Worm (Caenorhabditis elegans): ENCODE measurements around the gene lgc-54.

The lgc-54 gene

ce11 chrV:6874735-6875134 lies 28.3 kb upstream of the lgc-54 start:
- no peak for TF ChIP-seq ceh-48 (tag; optimal IDR thresholded peaks at IDR 0.05)
- no peak for TF ChIP-seq ceh-6 (GFP tag; optimal IDR thresholded peaks at IDR 0.05)
- peak; percentile 88 for TF ChIP-seq unc-55 (GFP tag; optimal IDR thresholded peaks at IDR 0.05)
- TF ChIP-seq sox-2 (GFP tag; IDR thresholded peaks at IDR 0.05): no peak

- TF ChIP-seq ama-1 (optimal IDR thresholded peaks at IDR 0.05) (no peak), dmd-4 (tag; optimal IDR thresholded peaks at IDR 0.05; ENCODE audit: borderline replicate concordance) (no peak), pag-3 (tag; optimal IDR thresholded peaks at IDR 0.05; ENCODE audit: borderline replicate concordance) (no peak)
Observed at ce11 chrV:6870004-6870403, 23.6 kb upstream of the lgc-54 start, which contains the start of gene frpr-18. Gene frpr-18 (plus strand): TSS chrV:6870304.

- no peak for TF ChIP-seq pat-9 (tag; optimal IDR thresholded peaks at IDR 0.05)
- no peak for TF ChIP-seq ceh-6 (GFP tag; optimal IDR thresholded peaks at IDR 0.05)
- no peak for TF ChIP-seq che-1 (tag; optimal IDR thresholded peaks at IDR 0.05)
- TF ChIP-seq ceh-9 (tag; optimal IDR thresholded peaks at IDR 0.05): no peak
- TF ChIP-seq ama-1 (optimal IDR thresholded peaks at IDR 0.05): no peak
- TF ChIP-seq elt-4 (tag; optimal IDR thresholded peaks at IDR 0.05): no peak
- TF ChIP-seq unc-42 (tag; optimal IDR thresholded peaks at IDR 0.05): no peak
- no peak for TF ChIP-seq gmeb-2 (tag; optimal IDR thresholded peaks at IDR 0.05)
- no peak for TF ChIP-seq F13H6.1 (tag; optimal IDR thresholded peaks at IDR 0.05)
- TF ChIP-seq pha-4 (tag; optimal IDR thresholded peaks at IDR 0.05): no peak
- no peak for TF ChIP-seq ets-4 (tag; optimal IDR thresholded peaks at IDR 0.05)
- no peak for TF ChIP-seq T23F11.4 (GFP tag; optimal IDR thresholded peaks at IDR 0.05)
- no peak for TF ChIP-seq pax-1 (tag; optimal IDR thresholded peaks at IDR 0.05)
Observed at ce11 chrV:6854711-6855110, 8.3 kb upstream of the lgc-54 start, which contains the start of gene gpa-10. Gene gpa-10 (minus strand): TSS chrV:6854811.

ce11 chrV:6842437-6842836 lies 4.0 kb downstream of the lgc-54 start, which contains the start of gene T15B7.1:
Gene T15B7.1 (plus strand): TSS chrV:6842737.
- TF ChIP-seq ceh-6 (GFP tag; optimal IDR thresholded peaks at IDR 0.05): no peak
- TF ChIP-seq elt-4 (tag; optimal IDR thresholded peaks at IDR 0.05): no peak
- no peak for TF ChIP-seq ttx-3 (tag; optimal IDR thresholded peaks at IDR 0.05)
- TF ChIP-seq ceh-18 (tag; optimal IDR thresholded peaks at IDR 0.05): no peak
- TF ChIP-seq hlh-6 (tag; optimal IDR thresholded peaks at IDR 0.05): no peak
- TF ChIP-seq unc-42 (tag; optimal IDR thresholded peaks at IDR 0.05): no peak
- TF ChIP-seq ama-1 (optimal IDR thresholded peaks at IDR 0.05): no peak
- no peak for TF ChIP-seq pax-1 (tag; optimal IDR thresholded peaks at IDR 0.05)
- TF ChIP-seq K09A11.1 (tag; optimal IDR thresholded peaks at IDR 0.05; ENCODE audit: insufficient read depth): no peak
- TF ChIP-seq ahr-1 (tag; optimal IDR thresholded peaks at IDR 0.05): no peak
- TF ChIP-seq C38D4.7 (GFP tag; optimal IDR thresholded peaks at IDR 0.05): no peak
- TF ChIP-seq unc-55 (GFP tag; optimal IDR thresholded peaks at IDR 0.05): no peak
- no peak for TF ChIP-seq madf-2 (tag; optimal IDR thresholded peaks at IDR 0.05)
- no peak for TF ChIP-seq tbx-2 (tag; optimal IDR thresholded peaks at IDR 0.05)
- no peak for TF ChIP-seq fkh-6 (tag; optimal IDR thresholded peaks at IDR 0.05)
- no peak for TF ChIP-seq odd-2 (tag; optimal IDR thresholded peaks at IDR 0.05)

- TF ChIP-seq ref-2 (tag; optimal IDR thresholded peaks at IDR 0.05): no peak
- TF ChIP-seq ceh-30 (tag; optimal IDR thresholded peaks at IDR 0.05): no peak
- no peak for TF ChIP-seq unc-86 (tag; optimal IDR thresholded peaks at IDR 0.05)
Observed at ce11 chrV:6839008-6839407, 7.4 kb downstream of the lgc-54 start, which contains the start of gene hpo-8. Gene hpo-8 (plus strand): TSS chrV:6839289.

- no peak for TF ChIP-seq pat-9 (tag; optimal IDR thresholded peaks at IDR 0.05)
- TF ChIP-seq odd-2 (tag; optimal IDR thresholded peaks at IDR 0.05): no peak
- no peak for TF ChIP-seq syd-9 (tag; optimal IDR thresholded peaks at IDR 0.05)
- no peak for TF ChIP-seq ref-2 (tag; optimal IDR thresholded peaks at IDR 0.05)
- no peak for TF ChIP-seq hlh-8 (tag; optimal IDR thresholded peaks at IDR 0.05)
- no peak for TF ChIP-seq T23F11.4 (GFP tag; optimal IDR thresholded peaks at IDR 0.05)
- no peak for TF ChIP-seq elt-4 (tag; optimal IDR thresholded peaks at IDR 0.05)
- TF ChIP-seq ceh-19 (GFP tag; optimal IDR thresholded peaks at IDR 0.05): no peak
- no peak for TF ChIP-seq pag-3 (tag; optimal IDR thresholded peaks at IDR 0.05; ENCODE audit: borderline replicate concordance)
- TF ChIP-seq nhr-232 (tag; optimal IDR thresholded peaks at IDR 0.05): no peak
- no peak for TF ChIP-seq ttx-3 (tag; optimal IDR thresholded peaks at IDR 0.05)
- no peak for TF ChIP-seq ets-4 (tag; optimal IDR thresholded peaks at IDR 0.05)
- no peak for TF ChIP-seq gmeb-2 (tag; optimal IDR thresholded peaks at IDR 0.05)
- TF ChIP-seq unc-3 (GFP tag; conservative IDR thresholded peaks at IDR 0.05): no peak
- TF ChIP-seq unc-3 (tag; optimal IDR thresholded peaks at IDR 0.05): no peak
- TF ChIP-seq fkh-6 (tag; optimal IDR thresholded peaks at IDR 0.05): no peak
- TF ChIP-seq ceh-18 (tag; optimal IDR thresholded peaks at IDR 0.05): no peak
Observed at ce11 chrV:6838599-6838998, 7.8 kb downstream of the lgc-54 start, which contains the start of gene T15B7.15. Gene T15B7.15 (minus strand): TSS chrV:6838665.

Measured in whole organism, late embryonic.